Worm (Caenorhabditis elegans) whole organism, L4/young adult: ENCODE data around the gene ZK688.10.

ENCODE experiments used
- W03F9.2 ChIP-seq: fragments of 150-350 bp; optimal IDR thresholded peaks from 2 replicates; lab custom pipeline; 2014; ENCODE audit warnings: missing biosample characterization, missing genetic modification characterization
- him-1 ChIP-seq: sonication (generic microtip); optimal IDR thresholded peaks from 2 replicates; lab custom pipeline; 2016; ENCODE audit warnings: missing genotype, missing genetic modification reagents, missing genetic modification characterization, missing compliant biosample characterization

DNA sequence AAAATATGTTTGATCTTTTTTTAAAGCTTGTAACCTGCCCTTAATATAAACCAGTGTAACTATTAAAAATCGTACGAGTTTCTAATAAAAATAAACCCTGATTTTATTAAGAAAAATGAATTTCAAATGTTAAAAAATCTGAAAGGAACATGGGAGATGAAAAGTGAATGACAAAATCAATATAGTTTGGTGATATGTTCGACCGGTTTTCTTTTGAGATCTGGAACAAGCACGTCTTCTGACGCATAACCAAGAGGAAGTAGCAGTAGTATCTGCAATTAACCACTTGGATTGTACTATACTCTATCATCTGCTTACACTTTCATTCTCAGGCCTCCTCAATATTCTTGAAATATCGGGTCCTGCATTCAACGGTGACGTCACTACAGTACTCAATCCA lies 19.7 kb downstream of the ZK688.10 start:
- TF ChIP-seq him-1 (no peak), W03F9.2 (tag; lab: Kevin White, UChicago) (no peak)
